Fruit fly (Drosophila melanogaster): Measurements from ENCODE around the gene CG8516.

CG8516 gene

dm6 chr3R:9759360-9760191 is 33.5 kb upstream of the CG8516 start, which contains the start of gene Mpi:
Gene Mpi, plus strand, starts transcription at chr3R:9759622.
- TF ChIP-seq sv (GFP tag; optimal IDR thresholded peaks at IDR 0.05): no peak
- no peak for TF ChIP-seq N (GFP tag; optimal IDR thresholded peaks at IDR 0.05)
- peak; percentile 79 for TF ChIP-seq Myc (optimal IDR thresholded peaks at IDR 0.05)
- TF ChIP-seq OdsH (GFP tag; optimal IDR thresholded peaks at IDR 0.05): peak; percentile 20
- no peak for TF ChIP-seq Abd-B (GFP tag; optimal IDR thresholded peaks at IDR 0.05)
- no peak for TF ChIP-seq psq (GFP tag; optimal IDR thresholded peaks at IDR 0.05)
- TF ChIP-seq GATAd (GFP tag; optimal IDR thresholded peaks at IDR 0.05): no peak

- TF ChIP-seq sv (GFP tag; optimal IDR thresholded peaks at IDR 0.05): no peak
- TF ChIP-seq Jra (GFP tag; optimal IDR thresholded peaks at IDR 0.05): peak; percentile 64
- no peak for TF ChIP-seq rgr (GFP tag; optimal IDR thresholded peaks at IDR 0.05)
- no peak for TF ChIP-seq Rel (GFP tag; optimal IDR thresholded peaks at IDR 0.05)
- TF ChIP-seq Rel (tag; optimal IDR thresholded peaks at IDR 0.05): peak; percentile 31
- no peak for TF ChIP-seq tai (GFP tag; optimal IDR thresholded peaks at IDR 0.05)
- TF ChIP-seq OdsH (GFP tag; optimal IDR thresholded peaks at IDR 0.05): no peak
- no peak for TF ChIP-seq Mio (GFP tag; optimal IDR thresholded peaks at IDR 0.05)
- TF ChIP-seq Myc (optimal IDR thresholded peaks at IDR 0.05): peak; percentile 2
- peak; percentile 8 for TF ChIP-seq N (GFP tag; optimal IDR thresholded peaks at IDR 0.05)
Measured at dm6 chr3R:9762955-9763931, 29.9 kb upstream of the CG8516 start, which contains the start of the genes Snap24 and CG8478. Gene Snap24, minus strand, starts transcription at chr3R:9763150. Gene CG8478, plus strand, starts transcription at chr3R:9763650.

dm6 chr3R:9767620-9768592 is 25.2 kb upstream of the CG8516 start, which contains the start of gene Naa80:
Gene Naa80, plus strand, starts transcription at chr3R:9767834.
- TF ChIP-seq Mio (GFP tag; optimal IDR thresholded peaks at IDR 0.05) (peak; percentile 31), dl (GFP tag; optimal IDR thresholded peaks at IDR 0.05; ENCODE audit: insufficient read depth in 1 of 2, partially characterized antibody in 2 of 2) (peak in 1 of 2 experiments; percentile 22), dsf (GFP tag; optimal IDR thresholded peaks at IDR 0.05; ENCODE audit: borderline replicate concordance) (peak; percentile 48), ey (GFP tag; optimal IDR thresholded peaks at IDR 0.05) (peak; percentile 70), h (GFP tag; optimal IDR thresholded peaks at IDR 0.05) (peak; percentile 84), CrebA (GFP tag; optimal IDR thresholded peaks at IDR 0.05; ENCODE audit: borderline replicate concordance) (no peak), CG9705 (GFP tag; optimal IDR thresholded peaks at IDR 0.05) (peak; percentile 62), fru (GFP tag; optimal IDR thresholded peaks at IDR 0.05) (peak; percentile 70), Vsx2 (GFP tag; optimal IDR thresholded peaks at IDR 0.05; ENCODE audit: partially characterized antibody) (no peak), Sp1 (GFP tag; optimal IDR thresholded peaks at IDR 0.05) (peak; percentile 50), Hr78 (GFP tag; optimal IDR thresholded peaks at IDR 0.05) (no peak), Myc (optimal IDR thresholded peaks at IDR 0.05) (peak; percentile 3), CG32264 (GFP tag; optimal IDR thresholded peaks at IDR 0.05) (peak; percentile 22), Dif (GFP tag; optimal IDR thresholded peaks at IDR 0.05; ENCODE audit: partially characterized antibody) (peak; percentile 42), sage (GFP tag; optimal IDR thresholded peaks at IDR 0.05) (no peak), Jra (GFP tag; optimal IDR thresholded peaks at IDR 0.05) (peak; percentile 80), jim (GFP tag; optimal IDR thresholded peaks at IDR 0.05) (peak; percentile 30), foxo (GFP tag; optimal IDR thresholded peaks at IDR 0.05) (peak in 1 of 2 experiments; percentile 84), HLH106 (tag; optimal IDR thresholded peaks at IDR 0.05) (peak; percentile 54), br (GFP tag; optimal IDR thresholded peaks at IDR 0.05) (peak; percentile 80), Hnf4 (GFP tag; optimal IDR thresholded peaks at IDR 0.05) (peak; percentile 88), OdsH (GFP tag; optimal IDR thresholded peaks at IDR 0.05) (peak; percentile 71), woc (GFP tag; optimal IDR thresholded peaks at IDR 0.05) (peak; percentile 60), sv (GFP tag; optimal IDR thresholded peaks at IDR 0.05) (peak; percentile 32), Rel (GFP tag; optimal IDR thresholded peaks at IDR 0.05) (no peak), Rel (tag; optimal IDR thresholded peaks at IDR 0.05) (peak; percentile 77), Abd-B (GFP tag; optimal IDR thresholded peaks at IDR 0.05) (no peak), psq (GFP tag; optimal IDR thresholded peaks at IDR 0.05) (peak; percentile 50), Hr83 (GFP tag; optimal IDR thresholded peaks at IDR 0.05; ENCODE audit: poor library complexity, severe bottlenecking) (peak; percentile 93), pan (optimal IDR thresholded peaks at IDR 0.05) (no peak), lola (GFP tag; optimal IDR thresholded peaks at IDR 0.05) (no peak), rgr (GFP tag; optimal IDR thresholded peaks at IDR 0.05) (peak; percentile 88)

Measured in whole organism, wandering third instar larva.